Worm (Caenorhabditis elegans): ENCODE data around the gene thoc-1.

thoc-1 gene

DNA sequence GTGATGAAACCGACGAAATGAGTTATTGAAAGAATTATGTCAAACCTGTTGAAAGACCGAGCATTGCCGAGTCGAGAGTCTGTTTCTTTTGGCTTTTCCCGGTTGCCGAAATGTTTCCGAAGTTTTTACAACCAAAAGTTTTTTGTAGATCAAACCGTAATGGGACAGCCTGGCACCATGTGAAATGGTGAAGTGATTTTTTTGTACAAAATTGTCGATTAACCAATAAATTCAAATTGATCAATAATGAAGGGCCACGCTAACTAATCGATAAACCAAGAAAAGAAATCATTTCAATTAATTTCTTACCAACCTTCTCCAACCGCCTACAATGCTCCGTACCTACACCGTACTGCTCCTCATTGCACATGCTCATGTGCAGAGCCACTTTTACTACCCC is 10.4 kb upstream of the thoc-1 start, which contains the start of gene T02H6.3:
TSS of gene T02H6.3 (plus strand) at position 301 of the 400 bp plus-strand sequence.
- TF ChIP-seq dao-5 (tag; optimal IDR thresholded peaks at IDR 0.05) (no peak), him-1 (tag; optimal IDR thresholded peaks at IDR 0.05) (no peak), W03F9.2 (tag; optimal IDR thresholded peaks at IDR 0.05) (no peak)

DNA sequence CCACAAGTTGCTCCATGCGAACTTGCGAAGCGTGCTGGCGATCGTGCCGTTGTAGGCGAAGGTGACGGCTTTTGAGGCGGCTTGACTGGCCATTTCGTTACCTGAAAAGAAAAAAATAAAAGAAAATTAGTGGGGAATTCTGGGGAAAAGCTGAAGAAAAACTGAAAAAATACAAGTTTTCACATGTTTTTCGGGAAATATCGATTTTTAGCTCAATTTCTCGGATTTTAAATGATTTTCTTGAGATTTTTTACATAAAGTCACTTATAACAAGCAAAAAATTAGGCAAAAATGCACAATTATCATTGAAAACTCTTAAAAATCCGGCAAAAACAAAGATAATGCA is 909 bp upstream of the thoc-1 start, which contains the start of gene T02H6.11:
TSS of gene T02H6.11 (minus strand) at position 101 of the 346 bp plus-strand sequence.
- TF ChIP-seq W03F9.2 (tag; optimal IDR thresholded peaks at IDR 0.05) (no peak), dao-5 (tag; optimal IDR thresholded peaks at IDR 0.05) (no peak), him-1 (tag; optimal IDR thresholded peaks at IDR 0.05) (no peak)

DNA sequence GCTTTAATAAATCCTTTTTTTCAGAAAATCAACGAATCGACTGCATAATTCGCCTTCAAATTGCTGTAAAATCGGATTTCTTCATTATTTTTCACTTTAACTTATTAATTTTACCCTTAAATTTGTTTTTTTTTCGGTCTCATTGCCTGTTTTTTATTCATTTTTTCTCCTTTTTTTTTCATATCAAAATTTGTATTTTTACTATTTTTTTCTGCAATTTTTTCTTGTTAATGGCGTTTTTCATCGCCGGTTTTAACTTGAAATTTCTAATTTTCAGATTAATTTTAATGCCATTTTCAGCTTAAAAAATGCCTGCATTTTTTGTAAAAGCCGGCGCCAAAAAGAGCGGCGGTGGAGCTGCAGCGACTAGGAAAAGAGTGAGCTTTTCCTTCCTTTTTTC is 7.2 kb downstream of the thoc-1 start, which contains the start of gene T02H6.1:
TSS of gene T02H6.1 (plus strand) at position 301 of the 400 bp plus-strand sequence.
- no peak for TF ChIP-seq him-1 (tag; optimal IDR thresholded peaks at IDR 0.05)
- no peak for TF ChIP-seq dao-5 (tag; optimal IDR thresholded peaks at IDR 0.05)
- no peak for TF ChIP-seq W03F9.2 (tag; optimal IDR thresholded peaks at IDR 0.05)

DNA sequence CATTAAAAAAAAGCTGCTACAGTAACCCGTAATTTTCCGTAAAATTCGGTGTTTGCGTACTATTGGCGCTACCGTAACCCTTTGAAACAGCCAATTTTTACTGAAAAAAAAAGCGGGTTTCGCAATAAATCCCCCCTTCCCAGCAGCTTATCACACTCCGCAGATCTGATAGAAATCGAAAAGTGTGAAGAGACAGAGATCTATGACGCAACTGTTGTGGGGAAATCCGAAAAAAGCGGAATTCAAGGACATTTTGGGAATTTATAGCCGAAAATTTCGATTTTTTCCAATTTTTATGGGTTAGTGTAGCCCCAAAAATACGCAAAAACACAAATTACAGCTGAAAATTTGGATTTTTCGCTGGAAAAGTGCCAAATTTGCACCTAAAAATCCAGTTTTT is 20.0 kb downstream of the thoc-1 start:
- TF ChIP-seq W03F9.2 (tag; optimal IDR thresholded peaks at IDR 0.05) (no peak), dao-5 (tag; optimal IDR thresholded peaks at IDR 0.05) (no peak), him-1 (tag; optimal IDR thresholded peaks at IDR 0.05) (no peak)

DNA sequence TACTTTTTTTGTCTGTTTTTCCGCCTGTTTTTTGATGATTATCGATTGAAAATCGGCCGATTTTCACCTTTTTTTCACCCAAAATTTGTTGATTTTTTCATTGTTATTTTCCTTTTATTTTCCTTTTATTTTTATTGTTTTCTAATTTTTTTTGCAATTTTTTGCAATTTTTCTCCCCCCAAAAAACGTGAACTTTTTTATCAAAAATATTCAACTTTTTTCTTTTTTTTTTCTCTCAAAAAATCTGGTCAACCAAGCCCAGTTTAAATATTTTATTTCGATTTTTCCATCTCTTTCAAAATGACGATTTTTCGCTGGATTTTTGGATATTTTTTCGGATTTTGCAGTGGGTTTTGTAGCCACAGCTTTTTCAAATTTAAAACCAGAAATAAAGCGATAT is 21.6 kb downstream of the thoc-1 start, which contains the start of gene rfip-2:
TSS of gene rfip-2 (plus strand) at position 301 of the 400 bp plus-strand sequence.
- TF ChIP-seq W03F9.2 (tag; optimal IDR thresholded peaks at IDR 0.05) (no peak), dao-5 (tag; optimal IDR thresholded peaks at IDR 0.05) (no peak), him-1 (tag; optimal IDR thresholded peaks at IDR 0.05) (no peak)

DNA sequence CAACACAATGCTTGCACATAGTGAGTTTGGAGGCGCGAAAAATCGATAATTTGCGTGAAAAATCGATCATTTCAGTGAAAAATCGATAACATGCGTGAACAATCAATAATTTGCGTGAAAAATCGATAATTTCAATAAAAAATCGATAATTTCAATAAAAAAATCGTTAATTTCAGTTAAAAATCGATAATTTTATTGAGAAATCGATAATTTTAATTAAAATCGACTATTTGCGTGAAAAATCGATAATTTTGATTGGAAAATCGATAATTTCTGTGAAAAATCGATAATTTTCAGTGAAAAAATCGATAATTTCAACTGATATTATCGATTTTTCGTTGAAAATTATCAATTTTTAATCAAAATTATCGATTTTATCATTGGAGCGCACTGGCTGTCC is 22.1 kb downstream of the thoc-1 start:
- TF ChIP-seq W03F9.2 (tag; optimal IDR thresholded peaks at IDR 0.05) (no peak), him-1 (tag; optimal IDR thresholded peaks at IDR 0.05) (no peak), dao-5 (tag; optimal IDR thresholded peaks at IDR 0.05) (no peak)

DNA sequence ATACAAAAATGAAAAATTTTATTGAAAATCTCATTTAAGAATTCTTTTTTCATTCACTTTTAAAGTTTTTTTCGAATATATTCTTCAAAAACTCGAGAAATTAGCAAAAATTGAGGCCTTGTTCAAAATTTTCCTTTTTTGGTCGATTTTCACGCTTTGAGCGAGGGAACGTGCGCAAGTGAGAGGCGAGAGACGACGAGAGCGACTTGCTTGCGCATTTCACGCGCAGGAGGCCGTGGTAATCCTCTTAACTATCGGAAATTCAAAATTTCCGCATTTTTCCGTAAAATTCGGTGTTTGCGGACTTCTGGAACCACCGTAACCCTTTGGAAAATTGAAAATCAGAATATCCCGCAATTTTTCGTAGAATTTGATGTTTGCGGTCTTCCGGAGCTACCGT is 28.0 kb downstream of the thoc-1 start:
- TF ChIP-seq W03F9.2 (tag; optimal IDR thresholded peaks at IDR 0.05) (no peak), him-1 (tag; optimal IDR thresholded peaks at IDR 0.05) (no peak), dao-5 (tag; optimal IDR thresholded peaks at IDR 0.05) (no peak)

DNA sequence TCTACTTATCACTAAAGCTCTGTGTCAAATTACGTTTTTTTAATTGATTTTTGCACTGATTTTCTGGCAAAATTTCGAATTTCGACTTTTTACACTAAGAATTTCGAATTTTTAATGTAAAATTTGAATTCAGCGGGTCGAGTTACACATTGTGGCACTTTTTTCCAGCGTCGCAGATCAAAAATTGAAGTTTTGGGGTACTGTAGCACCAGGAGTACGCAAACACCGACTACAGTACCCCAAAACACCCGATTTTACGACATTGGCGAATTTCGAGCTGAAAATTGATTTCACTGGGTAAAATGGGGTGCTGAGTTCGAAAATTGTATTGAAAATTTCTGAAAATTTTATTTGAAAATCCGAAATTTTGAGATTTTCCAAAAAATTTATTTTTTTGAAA is 30.5 kb downstream of the thoc-1 start:
- no peak for TF ChIP-seq him-1 (tag; optimal IDR thresholded peaks at IDR 0.05)
- TF ChIP-seq W03F9.2 (tag; optimal IDR thresholded peaks at IDR 0.05): no peak
- TF ChIP-seq dao-5 (tag; optimal IDR thresholded peaks at IDR 0.05): no peak

DNA sequence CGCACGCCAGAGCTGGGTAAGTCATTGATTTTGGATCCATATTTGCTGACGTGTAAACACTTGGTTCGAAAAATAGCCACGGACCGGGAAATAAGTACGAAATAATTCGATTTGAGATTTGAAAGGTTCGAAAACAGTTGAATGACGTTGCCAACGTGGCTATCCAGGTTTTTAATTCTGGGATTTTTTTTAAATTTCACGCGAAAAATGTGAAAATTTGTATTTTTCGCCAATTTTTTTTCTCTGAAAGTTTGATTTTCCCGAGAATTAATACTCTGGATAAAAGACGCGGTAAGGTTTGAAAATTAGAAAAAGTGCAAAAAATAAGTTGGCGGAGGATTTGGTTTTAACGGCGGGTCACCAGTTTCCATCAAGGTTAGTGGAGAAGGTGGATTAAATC is 38.9 kb downstream of the thoc-1 start, which contains the start of gene fbxc-48:
TSS of gene fbxc-48 (minus strand) at position 101 of the 400 bp plus-strand sequence.
- no peak for TF ChIP-seq W03F9.2 (tag; optimal IDR thresholded peaks at IDR 0.05)
- no peak for TF ChIP-seq dao-5 (tag; optimal IDR thresholded peaks at IDR 0.05)
- no peak for TF ChIP-seq him-1 (tag; optimal IDR thresholded peaks at IDR 0.05)

DNA sequence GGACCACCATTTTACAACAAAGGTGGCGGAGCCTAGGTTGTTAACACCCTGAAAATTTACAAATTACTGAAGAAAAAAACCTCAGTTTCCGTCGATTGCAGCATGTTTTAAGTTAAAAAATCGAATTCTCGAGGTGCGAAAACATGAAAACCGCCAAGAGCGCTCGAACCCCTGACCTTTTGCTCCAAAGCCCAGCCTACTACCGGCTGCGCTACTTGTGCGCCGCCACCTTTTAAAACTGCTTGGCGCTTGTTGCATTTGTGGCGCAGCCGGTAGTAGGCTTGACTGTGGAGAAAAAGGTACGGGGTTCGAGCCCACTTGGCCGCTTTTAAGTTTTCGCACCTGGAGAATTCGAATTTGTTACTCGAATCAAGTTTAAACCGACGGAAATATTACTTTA is 48.2 kb downstream of the thoc-1 start, which contains the start of gene snt-6:
TSS of gene snt-6 (minus strand) at position 58 of the 400 bp plus-strand sequence.
- no peak for TF ChIP-seq W03F9.2 (tag; optimal IDR thresholded peaks at IDR 0.05)
- no peak for TF ChIP-seq him-1 (tag; optimal IDR thresholded peaks at IDR 0.05)
- TF ChIP-seq dao-5 (tag; optimal IDR thresholded peaks at IDR 0.05): no peak

DNA sequence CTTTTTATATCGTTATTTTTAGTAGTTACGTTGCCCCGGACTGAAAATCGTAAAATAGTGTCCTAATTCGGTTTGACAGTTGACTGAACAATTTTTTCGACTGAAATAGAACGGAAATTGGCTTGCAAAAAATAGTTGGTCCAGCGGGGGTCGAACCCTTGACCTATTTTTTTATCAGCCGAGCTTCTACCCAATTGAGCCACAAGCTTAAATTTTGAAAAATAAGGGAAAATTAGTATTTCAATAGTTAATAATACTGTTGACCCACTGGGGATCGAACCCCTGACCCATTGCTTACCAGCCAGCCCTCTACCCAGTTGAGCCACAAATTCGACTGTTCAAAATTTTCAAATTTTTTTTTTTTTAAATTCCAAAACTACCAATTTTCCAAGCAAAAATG is 49.9 kb downstream of the thoc-1 start:
- no peak for TF ChIP-seq W03F9.2 (tag; optimal IDR thresholded peaks at IDR 0.05)

DNA sequence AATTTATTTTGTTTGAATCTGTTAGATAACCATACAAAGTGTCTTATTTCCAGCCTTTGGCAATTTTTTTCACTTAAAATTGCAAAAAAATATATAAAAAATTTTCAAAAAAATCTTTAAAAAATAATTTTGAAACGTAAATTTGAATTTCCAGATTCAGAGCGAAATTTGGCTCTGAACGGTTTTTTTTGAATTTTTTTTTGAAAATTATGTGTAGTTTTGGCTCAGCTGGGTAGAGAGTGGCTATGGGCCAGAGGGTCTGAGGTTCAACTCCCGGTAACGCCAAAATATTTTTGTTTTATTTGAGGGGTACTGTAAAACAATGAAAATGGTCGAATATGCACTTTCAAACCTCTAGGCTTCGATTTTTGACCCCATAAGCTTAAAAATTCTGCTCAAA is 51.6 kb downstream of the thoc-1 start:
- TF ChIP-seq him-1 (tag; optimal IDR thresholded peaks at IDR 0.05) (no peak), W03F9.2 (tag; optimal IDR thresholded peaks at IDR 0.05) (no peak), dao-5 (tag; optimal IDR thresholded peaks at IDR 0.05) (no peak)

DNA sequence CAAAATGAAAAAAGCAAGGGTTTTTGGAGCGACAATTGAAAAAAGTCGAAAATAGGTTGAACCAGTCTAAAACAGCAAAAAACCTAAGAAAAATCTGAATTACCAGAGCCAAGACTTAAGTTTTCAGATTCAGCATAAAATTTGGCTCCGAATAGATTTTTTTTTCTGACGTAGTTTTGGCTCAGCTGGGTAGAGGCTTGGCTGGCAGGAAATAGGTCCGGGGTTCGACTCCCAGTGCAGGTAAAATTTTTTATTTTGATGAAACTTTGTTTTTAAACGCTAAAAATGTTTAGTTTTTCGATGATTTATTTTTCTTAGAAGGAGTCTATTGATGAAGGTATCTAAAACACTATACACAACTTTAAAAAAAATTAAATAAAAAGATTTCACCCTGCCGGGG is 53.1 kb downstream of the thoc-1 start:
- no peak for TF ChIP-seq him-1 (tag; optimal IDR thresholded peaks at IDR 0.05)
- no peak for TF ChIP-seq W03F9.2 (tag; optimal IDR thresholded peaks at IDR 0.05)
- no peak for TF ChIP-seq dao-5 (tag; optimal IDR thresholded peaks at IDR 0.05)

DNA sequence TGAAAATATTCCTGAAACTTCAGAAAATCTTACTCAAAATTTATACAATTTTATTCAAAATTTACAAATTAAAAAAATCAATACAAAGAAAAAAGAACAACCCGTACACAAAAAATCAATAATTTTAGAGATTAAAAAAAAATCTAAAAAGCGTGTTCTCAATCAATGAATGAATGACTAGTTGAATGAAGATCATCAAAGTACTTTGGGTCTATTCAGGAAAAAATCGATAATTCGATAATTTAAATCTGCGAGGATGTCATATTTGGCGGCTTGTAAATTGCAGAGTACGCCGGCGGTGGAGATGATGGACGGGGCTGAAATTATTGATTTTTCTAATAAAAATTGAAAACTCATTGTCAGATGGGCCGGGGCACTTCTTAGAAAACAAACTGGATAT is 54.3 kb downstream of the thoc-1 start:
- no peak for TF ChIP-seq dao-5 (tag; optimal IDR thresholded peaks at IDR 0.05)
- TF ChIP-seq W03F9.2 (tag; optimal IDR thresholded peaks at IDR 0.05): no peak
- TF ChIP-seq him-1 (tag; optimal IDR thresholded peaks at IDR 0.05): no peak

DNA sequence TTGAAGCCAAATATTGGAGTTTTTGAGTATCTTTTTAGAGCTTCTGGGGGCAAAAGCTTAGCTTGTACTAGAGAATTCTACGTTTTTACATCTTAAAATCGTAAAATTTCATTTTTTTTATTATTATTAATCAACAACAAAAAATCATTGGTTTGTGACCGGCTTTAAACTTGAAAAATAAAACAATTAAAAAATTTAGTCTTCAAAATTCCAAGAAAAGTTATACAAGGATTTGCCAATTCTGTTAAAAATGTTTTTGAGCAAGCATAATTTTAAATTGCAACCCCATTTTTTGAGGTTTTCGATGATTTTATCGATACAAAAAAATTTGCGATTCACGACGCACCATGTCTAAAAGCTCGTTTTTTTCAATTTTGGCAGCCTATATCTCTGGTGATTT is 55.3 kb downstream of the thoc-1 start:
- TF ChIP-seq dao-5 (tag; optimal IDR thresholded peaks at IDR 0.05) (no peak), him-1 (tag; optimal IDR thresholded peaks at IDR 0.05) (no peak), W03F9.2 (tag; optimal IDR thresholded peaks at IDR 0.05) (no peak)
